Fruit fly (Drosophila melanogaster) whole organism, embryonic: ENCODE data around the gene Pebp1.

Source experiments
- CG10209 ChIP-seq: fragments of 200-800 bp; sonication (Bioruptor generic); optimal IDR thresholded peaks from 3 replicates; lab custom pipeline; 2017; ENCODE audit warnings: missing biosample characterization, mild to moderate bottlenecking, missing genetic modification characterization, missing genetic modification reagents
- CG1024 ChIP-seq: fragments of 200-800 bp; sonication (Bioruptor generic); IDR thresholded peaks from 2 replicates; pipeline ENCODE4 v1.3.6; 2022; ENCODE audit warnings: missing biosample characterization, missing genetic modification characterization
- CG10543 ChIP-seq: fragments of 200-800 bp; sonication (Bioruptor generic); optimal IDR thresholded peaks from 3 replicates; lab custom pipeline; 2017; ENCODE audit warnings: missing biosample characterization, mild to moderate bottlenecking, missing genetic modification characterization, moderate library complexity
- CG12299 ChIP-seq: fragments of 200-800 bp; sonication (Bioruptor generic); optimal IDR thresholded peaks from 2 replicates; lab custom pipeline; 2018; ENCODE audit warnings: missing biosample characterization, mild to moderate bottlenecking, missing genetic modification characterization
- CG18262 ChIP-seq: fragments of 200-800 bp; optimal IDR thresholded peaks from 3 replicates; lab custom pipeline; 2019; ENCODE audit warnings: missing biosample characterization, mild to moderate bottlenecking, missing genetic modification characterization, moderate library complexity
- CG31365 ChIP-seq: fragments of 200-800 bp; sonication (Bioruptor generic); optimal IDR thresholded peaks from 2 replicates; lab custom pipeline; 2018; ENCODE audit warnings: missing biosample characterization, mild to moderate bottlenecking, missing genetic modification characterization
- CG34376 ChIP-seq: fragments of 200-800 bp; sonication (Bioruptor generic); optimal IDR thresholded peaks from 2 replicates; lab custom pipeline; 2018; ENCODE audit warnings: missing biosample characterization, mild to moderate bottlenecking, missing genetic modification characterization
- CG4360 ChIP-seq: fragments of 200-800 bp; sonication (Bioruptor generic); IDR thresholded peaks from 2 replicates; pipeline ENCODE4 v1.3.6; 2022; ENCODE audit warnings: missing biosample characterization, missing genetic modification characterization
- CG4424 ChIP-seq: fragments of 200-800 bp; sonication (Bioruptor generic); optimal IDR thresholded peaks from 3 replicates; lab custom pipeline; 2016; ENCODE audit warnings: missing biosample characterization, missing genetic modification characterization
- CG5245 ChIP-seq: fragments of 200-800 bp; sonication (Bioruptor generic); optimal IDR thresholded peaks from 3 replicates; lab custom pipeline; 2016; ENCODE audit warnings: missing biosample characterization, missing genetic modification characterization
- CG5953 ChIP-seq: fragments of 200-800 bp; sonication (Bioruptor generic); IDR thresholded peaks from 2 replicates; pipeline ENCODE4 v1.3.6; 2022; ENCODE audit warnings: missing biosample characterization, missing genetic modification characterization
- CG6175 ChIP-seq: fragments of 200-800 bp; sonication (Bioruptor generic); IDR thresholded peaks from 3 replicates; pipeline ENCODE4 v1.3.6; 2022; ENCODE audit warnings: missing biosample characterization, missing genetic modification characterization
- CG6791 ChIP-seq: fragments of 200-800 bp; sonication (Bioruptor generic); IDR thresholded peaks from 3 replicates; pipeline ENCODE4 v1.3.6; 2022; ENCODE audit warnings: missing biosample characterization, missing genetic modification characterization; ENCODE audit not compliant: partially characterized antibody
- CG8089 ChIP-seq: fragments of 200-800 bp; sonication (Bioruptor generic); optimal IDR thresholded peaks from 3 replicates; lab custom pipeline; 2016; ENCODE audit warnings: missing biosample characterization, missing genetic modification characterization
- CG8281 ChIP-seq: fragments of 200-800 bp; sonication (Bioruptor generic); optimal IDR thresholded peaks from 2 replicates; lab custom pipeline; 2018; ENCODE audit warnings: missing biosample characterization, mild to moderate bottlenecking, missing genetic modification characterization, moderate library complexity
- CG8290 ChIP-seq, 3 experiments: fragments of 200-800 bp; sonication (Bioruptor generic); optimal IDR thresholded peaks; 2 replicates each; lab custom pipeline; 2016 to 2019; ENCODE audit warnings: missing biosample characterization in 3 of 3, missing genetic modification characterization in 3 of 3, mild to moderate bottlenecking in 2 of 3, moderate library complexity in 1 of 3
- CG8478 ChIP-seq: fragments of >200 bp; optimal IDR thresholded peaks from 2 replicates; lab custom pipeline; 2018
- D19A ChIP-seq: fragments of 200-800 bp; optimal IDR thresholded peaks from 3 replicates; lab custom pipeline; 2019; ENCODE audit warnings: missing biosample characterization, mild to moderate bottlenecking, missing genetic modification characterization, moderate library complexity
- D19B ChIP-seq: fragments of 200-800 bp; sonication (Bioruptor generic); optimal IDR thresholded peaks from 2 replicates; lab custom pipeline; 2017; ENCODE audit warnings: missing biosample characterization, mild to moderate bottlenecking, missing genetic modification characterization
- E2f1 ChIP-seq: fragments of 200-800 bp; sonication (Bioruptor generic); IDR thresholded peaks from 2 replicates; pipeline ENCODE4 v1.3.6; 2022; ENCODE audit warnings: missing biosample characterization, missing genetic modification characterization
- ERR ChIP-seq: fragments of 200-800 bp; sonication (Bioruptor generic); optimal IDR thresholded peaks from 2 replicates; lab custom pipeline; 2016; ENCODE audit warnings: missing biosample characterization, missing genetic modification characterization
- GATAe ChIP-seq: fragments of 200-800 bp; sonication (Bioruptor generic); conservative IDR thresholded peaks from 2 replicates; pipeline ENCODE4 v1.3.6; 2022; ENCODE audit warnings: missing biosample characterization, missing genetic modification characterization
- Hr78 ChIP-seq, 2 experiments: fragments of 200-800 bp in 1 of 2; fragments of >200 bp in 1 of 2; sonication (Bioruptor generic) in 1 of 2; optimal IDR thresholded peaks; 2 replicates each; lab custom pipeline; 2017 to 2019; ENCODE audit warnings: missing biosample characterization in 2 of 2, missing genetic modification characterization in 2 of 2, mild to moderate bottlenecking in 1 of 2, moderate library complexity in 1 of 2
- Jarid2 ChIP-seq: fragments of 200-800 bp; sonication (Bioruptor generic); optimal IDR thresholded peaks from 3 replicates; lab custom pipeline; 2017; ENCODE audit warnings: mild to moderate bottlenecking, missing biosample characterization, missing genetic modification reagents, missing genetic modification characterization
- Med ChIP-seq: fragments of 200-800 bp; sonication (Bioruptor generic); peaks from one replicate; lab custom pipeline; 2016; ENCODE audit warnings: missing biosample characterization, missing genetic modification characterization, mild to moderate bottlenecking, inconsistent platforms, moderate library complexity
- Nf-YB ChIP-seq: fragments of 200-800 bp; sonication (Bioruptor generic); optimal IDR thresholded peaks from 3 replicates; lab custom pipeline; 2019; ENCODE audit warnings: missing biosample characterization, mild to moderate bottlenecking, missing genetic modification characterization, moderate library complexity
- ash1 ChIP-seq: fragments of 200-800 bp; sonication (Bioruptor generic); optimal IDR thresholded peaks from 2 replicates; lab custom pipeline; 2018; ENCODE audit warnings: missing biosample characterization, mild to moderate bottlenecking, missing genetic modification characterization
- bowl ChIP-seq: fragments of 200-800 bp; sonication (Bioruptor generic); IDR thresholded peaks from 2 replicates; pipeline ENCODE4 v1.3.6; 2022; ENCODE audit warnings: missing biosample characterization, missing genetic modification characterization
- cad ChIP-seq: fragments of >200 bp; optimal IDR thresholded peaks from 2 replicates; lab custom pipeline; 2017; ENCODE audit warnings: missing biosample characterization, missing genetic modification characterization
- caup ChIP-seq: fragments of 200-800 bp; sonication (Bioruptor generic); optimal IDR thresholded peaks from 3 replicates; lab custom pipeline; 2017; ENCODE audit warnings: missing biosample characterization, mild to moderate bottlenecking, missing genetic modification characterization, moderate library complexity; ENCODE audit not compliant: severe bottlenecking
- chinmo ChIP-seq: fragments of 200-800 bp; sonication (Bioruptor generic); IDR thresholded peaks from 4 replicates; pipeline ENCODE4 v1.3.6; 2022; ENCODE audit warnings: missing biosample characterization, missing genetic modification characterization; ENCODE audit not compliant: partially characterized antibody
- corto ChIP-seq: fragments of 200-800 bp; sonication (Bioruptor generic); optimal IDR thresholded peaks from 2 replicates; lab custom pipeline; 2016; ENCODE audit warnings: missing biosample characterization, mild to moderate bottlenecking, missing genetic modification characterization, moderate library complexity
- crc ChIP-seq: fragments of 200-800 bp; sonication (Bioruptor generic); optimal IDR thresholded peaks from 2 replicates; lab custom pipeline; 2016; ENCODE audit warnings: missing biosample characterization, missing genetic modification characterization
- dmrt11E ChIP-seq: fragments of 200-800 bp; sonication (Bioruptor generic); optimal IDR thresholded peaks from 3 replicates; lab custom pipeline; 2018; ENCODE audit warnings: missing biosample characterization, mild to moderate bottlenecking, missing genetic modification characterization, moderate library complexity
- ewg ChIP-seq: fragments of 200-800 bp; sonication (Bioruptor generic); optimal IDR thresholded peaks from 3 replicates; lab custom pipeline; 2017; ENCODE audit warnings: mild to moderate bottlenecking, missing biosample characterization, missing genetic modification reagents, missing genetic modification characterization
- exex ChIP-seq: fragments of 200-800 bp; sonication (Bioruptor generic); optimal IDR thresholded peaks from 4 replicates; lab custom pipeline; 2018; ENCODE audit warnings: missing biosample characterization, mild to moderate bottlenecking, missing genetic modification characterization, moderate library complexity
- grn ChIP-seq: fragments of 200-800 bp; sonication (Bioruptor generic); optimal IDR thresholded peaks from 3 replicates; lab custom pipeline; 2017; ENCODE audit warnings: missing biosample characterization, missing genetic modification characterization
- mirr ChIP-seq: fragments of 200-800 bp; sonication (Bioruptor generic); optimal IDR thresholded peaks from 3 replicates; lab custom pipeline; 2018; ENCODE audit warnings: missing biosample characterization, mild to moderate bottlenecking, missing genetic modification characterization
- oc ChIP-seq: fragments of 200-800 bp; sonication (Bioruptor generic); optimal IDR thresholded peaks from 2 replicates; lab custom pipeline; 2018; ENCODE audit warnings: missing biosample characterization, mild to moderate bottlenecking, missing genetic modification characterization, moderate library complexity
- odd ChIP-seq: fragments of 200-800 bp; sonication (Bioruptor generic); optimal IDR thresholded peaks from 2 replicates; lab custom pipeline; 2017; ENCODE audit warnings: missing biosample characterization, mild to moderate bottlenecking, missing genetic modification characterization
- onecut ChIP-seq: fragments of 200-800 bp; sonication (Bioruptor generic); IDR thresholded peaks from 2 replicates; pipeline ENCODE4 v1.3.6; 2022; ENCODE audit warnings: missing biosample characterization, missing genetic modification characterization
- pb ChIP-seq: fragments of 200-800 bp; sonication (Bioruptor generic); optimal IDR thresholded peaks from 3 replicates; lab custom pipeline; 2016; ENCODE audit warnings: missing biosample characterization, missing genetic modification characterization
- run ChIP-seq: fragments of 200-800 bp; sonication (Bioruptor generic); optimal IDR thresholded peaks from 3 replicates; lab custom pipeline; 2018; ENCODE audit warnings: missing biosample characterization, mild to moderate bottlenecking, missing genetic modification characterization
- sd ChIP-seq: fragments of 200-800 bp; sonication (Bioruptor generic); optimal IDR thresholded peaks from 3 replicates; lab custom pipeline; 2018; ENCODE audit warnings: missing biosample characterization, mild to moderate bottlenecking, missing genetic modification characterization, moderate library complexity
- sens ChIP-seq: fragments of 200-800 bp; sonication (Bioruptor generic); peaks from one replicate; lab custom pipeline; 2016; ENCODE audit warnings: missing biosample characterization, missing genetic modification characterization
- seq ChIP-seq: fragments of 200-800 bp; sonication (Bioruptor generic); IDR thresholded peaks from 2 replicates; pipeline ENCODE4 v1.3.6; 2022; ENCODE audit warnings: missing biosample characterization, missing genetic modification characterization

Pebp1 gene

dm6 chr3R:22447874-22448254, 18.0 kb upstream of the Pebp1 start, which contains the start of gene CG34376 (continued):
- TF ChIP-seq CG8290 (GFP tag; optimal IDR thresholded peaks at IDR 0.05; lab: Kevin White, UChicago), result no peak
- peak in 1 of 2 experiments; percentile 69 for TF ChIP-seq CG8290 (tag; optimal IDR thresholded peaks at IDR 0.05; lab: Kevin White, UChicago)
- no peak for TF ChIP-seq CG31365 (tag; lab: Kevin White, UChicago)
- no peak for TF ChIP-seq CG5953
- no peak; the same call in 1 of the 2 replicates for TF ChIP-seq seq (GFP tag; lab: Robert Waterston, UW)

dm6 chr3R:22449871-22450424, 15.9 kb upstream of the Pebp1 start:
- TF ChIP-seq CG5245 (GFP tag; lab: Kevin White, UChicago) (no peak), Med (peak; percentile 62), dmrt11E (tag; lab: Kevin White, UChicago) (no peak), corto (GFP tag; lab: Kevin White, UChicago) (no peak), D19B (peak; percentile 23), ewg (GFP tag; lab: Kevin White, UChicago) (no peak), CG8478 (lab: Kevin White, UChicago) (peak; percentile 5), D19A (tag; lab: Kevin White, UChicago) (peak; percentile 60), CG6175 (0 out of 3 replicates have a peak, but pooled peaks have one; percentile 25), CG34376 (GFP tag; lab: Kevin White, UChicago) (peak; percentile 98), E2f1 (no peak), ash1 (no peak), run (peak; percentile 21), onecut (GFP tag; lab: Robert Waterston, UW) (no peak), grn (peak; percentile 90), sens (GFP tag; lab: Kevin White, UChicago) (peak; percentile 56), cad (peak; percentile 13), CG10209 (GFP tag; lab: Kevin White, UChicago) (no peak), caup (GFP tag; lab: Kevin White, UChicago) (peak; percentile 25), Nf-YB (GFP tag; lab: Kevin White, UChicago) (peak; percentile 23), CG8281 (tag; lab: Kevin White, UChicago) (peak; percentile 84), Hr78 (GFP tag; optimal IDR thresholded peaks at IDR 0.05; lab: Kevin White, UChicago) (peak in 1 of 2 experiments; percentile 15), odd (GFP tag; lab: Kevin White, UChicago) (peak; percentile 5), sd (tag; lab: Kevin White, UChicago) (peak; percentile 75), CG18262 (no peak)

- TF ChIP-seq chinmo (GFP tag; lab: Robert Waterston, UW) (peak; percentile 75; the same call in 1 of the 4 replicates), CG8089 (GFP tag; lab: Kevin White, UChicago) (no peak), sd (tag; lab: Kevin White, UChicago) (peak; percentile 6), pb (GFP tag; lab: Kevin White, UChicago) (no peak), CG4360 (no peak), CG4424 (GFP tag; lab: Kevin White, UChicago) (no peak), CG10543 (GFP tag; lab: Kevin White, UChicago) (peak; percentile 29), mirr (GFP tag; lab: Kevin White, UChicago) (peak; percentile 42), CG6791 (0 out of 3 replicates have a peak, but pooled peaks have one; percentile 31), bowl (GFP tag; lab: Robert Waterston, UW) (no peak), GATAe (GFP tag; lab: Robert Waterston, UW) (peak; percentile 53; the same call in 1 of the 2 replicates), oc (no peak), ERR (no peak), Jarid2 (GFP tag; lab: Kevin White, UChicago) (no peak), exex (tag; lab: Kevin White, UChicago) (peak; percentile 68), crc (GFP tag; lab: Kevin White, UChicago) (no peak), CG12299 (no peak), CG1024 (GFP tag; lab: Robert Waterston, UW) (no peak)
Observed at dm6 chr3R:22454397-22455334, 11.2 kb upstream of the Pebp1 start.
